Worm (Caenorhabditis elegans): ENCODE data around the gene ZK1248.20.

Gene ZK1248.20

ce11 chrII:5816346-5816745, at the start of gene ZK1248.20:
Gene ZK1248.20, plus strand, starts transcription at chrII:5816646.
- no peak for TF ChIP-seq T22C8.4 (GFP tag; IDR thresholded peaks at IDR 0.05)
- no peak for TF ChIP-seq klf-2 (GFP tag; conservative IDR thresholded peaks at IDR 0.05)
- no peak for TF ChIP-seq ztf-29 (GFP tag; IDR thresholded peaks at IDR 0.05)
- TF ChIP-seq ztf-23 (GFP tag; IDR thresholded peaks at IDR 0.05), result no peak
- no peak for TF ChIP-seq tab-1 (GFP tag; IDR thresholded peaks at IDR 0.05)
- no peak for TF ChIP-seq flt-1 (GFP tag; IDR thresholded peaks at IDR 0.05)
- TF ChIP-seq ref-1 (GFP tag; conservative IDR thresholded peaks at IDR 0.05), result no peak
- no peak for TF ChIP-seq med-1 (GFP tag; optimal IDR thresholded peaks at IDR 0.05; ENCODE audit: insufficient read depth)
- TF ChIP-seq cog-1 (tag; optimal IDR thresholded peaks at IDR 0.05), result no peak

DNA sequence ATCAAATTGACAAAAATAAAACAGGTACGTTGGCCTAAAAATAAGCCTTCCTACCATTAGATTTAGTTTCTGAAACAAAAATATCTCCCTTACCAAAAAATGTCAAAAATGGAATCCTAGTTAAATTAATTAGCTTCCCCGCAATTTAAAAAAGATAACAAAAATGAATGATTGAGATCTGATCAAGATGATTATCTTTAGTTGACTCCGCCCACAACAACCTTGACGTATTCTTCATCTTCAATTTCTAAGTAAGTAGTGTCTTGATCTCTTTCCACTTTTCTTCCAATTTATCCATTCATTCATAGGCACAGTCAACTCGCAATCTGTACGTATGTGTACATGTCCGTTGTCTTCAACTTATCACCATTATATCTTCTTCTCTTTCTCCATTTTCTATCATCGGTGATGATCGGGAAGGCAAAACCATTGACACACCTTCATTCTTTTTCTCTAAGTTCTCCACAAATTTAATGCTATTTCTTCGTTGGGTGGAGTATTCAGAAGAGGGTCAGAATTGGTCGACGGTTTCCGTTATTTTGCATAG, 48.1 kb upstream of the ZK1248.20 start:
- TF ChIP-seq cog-1 (tag; optimal IDR thresholded peaks at IDR 0.05) (no peak), ref-1 (GFP tag; conservative IDR thresholded peaks at IDR 0.05) (no peak), klf-2 (GFP tag; conservative IDR thresholded peaks at IDR 0.05) (no peak), ztf-29 (GFP tag; IDR thresholded peaks at IDR 0.05) (no peak), T22C8.4 (GFP tag; IDR thresholded peaks at IDR 0.05) (no peak), flt-1 (GFP tag; IDR thresholded peaks at IDR 0.05) (no peak)

DNA sequence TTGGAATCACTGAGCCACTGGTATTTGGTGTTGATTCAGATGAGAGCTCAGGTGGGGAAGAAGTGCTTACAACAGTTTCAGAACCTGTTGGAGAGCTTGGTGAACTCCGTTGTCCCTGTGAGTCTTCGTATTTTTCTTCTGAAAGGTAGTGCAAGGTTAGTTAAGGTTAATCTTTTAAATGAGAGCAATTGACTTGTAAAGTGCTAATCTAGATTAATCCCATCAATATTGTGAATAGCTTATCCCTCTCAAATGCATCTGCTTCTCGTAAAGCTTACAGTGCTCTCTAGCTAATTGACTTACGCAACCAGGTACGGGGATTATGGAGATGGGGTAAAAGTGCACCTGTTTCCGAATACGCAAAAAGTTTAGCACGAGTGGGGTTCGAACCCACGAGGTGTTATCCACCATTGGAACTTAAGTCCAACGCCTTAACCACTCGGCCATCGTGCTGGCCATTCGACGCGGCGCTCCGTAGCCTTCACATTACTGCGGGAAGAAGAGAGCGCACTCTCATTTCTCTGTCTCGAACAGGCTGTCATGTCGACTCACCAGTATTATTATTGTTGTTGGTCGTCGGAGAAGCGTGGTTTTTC, 43.8 kb upstream of the ZK1248.20 start:
- TF ChIP-seq ref-1 (GFP tag; conservative IDR thresholded peaks at IDR 0.05) (0 out of 2 replicates have a peak, but pooled peaks have one; percentile 39), med-1 (GFP tag; optimal IDR thresholded peaks at IDR 0.05; ENCODE audit: insufficient read depth) (no peak), klf-2 (GFP tag; conservative IDR thresholded peaks at IDR 0.05) (no peak; the same call in 1 of the 2 replicates), ztf-29 (GFP tag; IDR thresholded peaks at IDR 0.05) (peak; percentile 50; the same call in 1 of the 2 replicates), ztf-23 (GFP tag; IDR thresholded peaks at IDR 0.05) (peak; percentile 80), flt-1 (GFP tag; IDR thresholded peaks at IDR 0.05) (peak; percentile 80; the same call in 1 of the 2 replicates), cog-1 (tag; optimal IDR thresholded peaks at IDR 0.05) (peak; percentile 11), tab-1 (GFP tag; IDR thresholded peaks at IDR 0.05) (peak; percentile 82), T22C8.4 (GFP tag; IDR thresholded peaks at IDR 0.05) (peak; percentile 41; the same call in 1 of the 2 replicates)

DNA sequence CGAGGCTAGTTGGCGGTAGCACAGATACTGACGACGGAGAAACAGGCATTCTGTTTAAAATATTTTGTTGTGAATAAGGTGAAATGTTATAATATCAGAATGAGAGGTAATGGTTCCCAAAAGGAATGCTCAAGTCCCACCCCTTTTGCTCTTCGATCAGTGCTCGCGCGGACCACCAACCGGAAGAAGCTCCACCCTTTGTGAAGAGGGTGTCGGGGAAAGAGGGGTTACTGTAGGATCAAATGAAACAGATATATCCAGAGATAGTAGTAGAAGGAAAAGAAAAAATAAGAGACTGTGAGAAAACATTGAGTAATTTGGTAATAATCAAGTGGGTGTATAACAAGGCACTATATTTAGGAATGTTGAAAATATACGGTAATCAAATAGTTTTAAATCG, 42.3 kb upstream of the ZK1248.20 start, which contains the start of the genes dmd-5 and F10C1.1:
TSS of gene dmd-5 (minus strand) at position 101 of the 400 bp plus-strand sequence.
TSS of gene F10C1.1 (plus strand) at position 110 of the 400 bp plus-strand sequence.
- TF ChIP-seq cog-1 (tag; optimal IDR thresholded peaks at IDR 0.05) (no peak), med-1 (GFP tag; optimal IDR thresholded peaks at IDR 0.05; ENCODE audit: insufficient read depth) (no peak), ztf-29 (GFP tag; IDR thresholded peaks at IDR 0.05) (no peak), tab-1 (GFP tag; IDR thresholded peaks at IDR 0.05) (no peak), ztf-23 (GFP tag; IDR thresholded peaks at IDR 0.05) (no peak)

DNA sequence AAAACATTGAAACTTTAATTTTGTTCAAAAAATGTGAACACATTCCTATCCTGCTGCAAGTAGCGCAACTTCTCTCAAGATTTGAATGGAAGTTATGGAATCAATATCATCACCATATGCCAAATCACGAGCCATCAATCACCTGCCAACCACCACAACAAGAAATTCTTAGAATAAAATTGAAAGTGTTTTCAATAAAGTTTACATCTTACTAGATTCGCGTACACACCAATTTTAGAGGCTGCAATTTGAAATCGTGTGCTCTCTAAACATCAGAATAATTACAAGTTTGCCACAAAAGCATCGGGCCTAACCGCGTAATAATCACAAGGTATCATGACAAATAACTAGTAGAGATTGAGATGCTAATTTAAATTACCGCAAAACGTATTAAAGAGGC, 41.6 kb upstream of the ZK1248.20 start:
- TF ChIP-seq flt-1 (GFP tag; IDR thresholded peaks at IDR 0.05), result no peak
- no peak for TF ChIP-seq med-1 (GFP tag; optimal IDR thresholded peaks at IDR 0.05; ENCODE audit: insufficient read depth)
- no peak for TF ChIP-seq T22C8.4 (GFP tag; IDR thresholded peaks at IDR 0.05)
- TF ChIP-seq klf-2 (GFP tag; conservative IDR thresholded peaks at IDR 0.05), result no peak
- TF ChIP-seq ztf-29 (GFP tag; IDR thresholded peaks at IDR 0.05), result no peak
- TF ChIP-seq tab-1 (GFP tag; IDR thresholded peaks at IDR 0.05), result no peak
- no peak for TF ChIP-seq ref-1 (GFP tag; conservative IDR thresholded peaks at IDR 0.05)

DNA sequence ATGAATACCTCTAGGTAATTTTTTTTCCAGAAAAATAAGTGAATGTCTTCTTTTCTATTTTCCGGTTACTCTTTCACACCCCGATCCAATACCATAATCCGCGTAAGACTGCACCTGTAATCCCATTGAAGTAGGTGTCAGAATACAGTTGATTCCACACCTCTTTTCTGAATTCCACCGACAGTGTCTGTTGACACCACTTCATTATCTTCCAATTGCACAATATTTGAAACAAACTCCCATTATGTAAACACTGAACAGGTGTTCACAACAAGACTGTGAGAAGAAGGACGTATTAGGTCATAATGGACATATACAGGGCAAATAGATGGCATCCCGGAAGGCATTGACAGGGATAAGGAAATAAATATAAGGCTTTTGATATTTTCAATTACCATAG, 39.1 kb upstream of the ZK1248.20 start:
- TF ChIP-seq flt-1 (GFP tag; IDR thresholded peaks at IDR 0.05), result no peak

DNA sequence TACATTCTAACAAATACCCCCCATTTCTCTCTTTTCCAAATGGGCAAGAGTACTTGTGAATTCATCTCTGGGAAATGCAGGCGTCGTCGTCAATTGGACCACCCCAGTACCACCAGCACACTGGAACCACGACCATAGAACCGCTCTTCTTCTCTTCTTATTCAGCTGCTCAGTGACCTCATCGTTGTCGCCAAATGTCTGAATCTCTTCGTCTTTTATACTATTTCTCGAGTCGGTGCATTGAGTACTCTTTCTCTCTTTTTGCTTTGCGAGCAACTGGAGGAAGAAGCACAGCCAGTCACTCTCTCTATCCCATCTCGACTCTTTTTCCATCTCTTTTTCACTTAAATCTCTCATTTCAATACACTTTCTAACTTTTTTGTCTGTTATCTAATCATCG, 36.6 kb upstream of the ZK1248.20 start:
- no peak for TF ChIP-seq ztf-23 (GFP tag; IDR thresholded peaks at IDR 0.05)
- no peak for TF ChIP-seq ref-1 (GFP tag; conservative IDR thresholded peaks at IDR 0.05)
- no peak for TF ChIP-seq cog-1 (tag; optimal IDR thresholded peaks at IDR 0.05)
- no peak for TF ChIP-seq tab-1 (GFP tag; IDR thresholded peaks at IDR 0.05)
- TF ChIP-seq med-1 (GFP tag; optimal IDR thresholded peaks at IDR 0.05; ENCODE audit: insufficient read depth), result no peak
- TF ChIP-seq klf-2 (GFP tag; conservative IDR thresholded peaks at IDR 0.05), result no peak
- no peak for TF ChIP-seq ztf-29 (GFP tag; IDR thresholded peaks at IDR 0.05)
- TF ChIP-seq flt-1 (GFP tag; IDR thresholded peaks at IDR 0.05), result no peak
- no peak for TF ChIP-seq T22C8.4 (GFP tag; IDR thresholded peaks at IDR 0.05)

ce11 chrII:5781935-5782921, 34.2 kb upstream of the ZK1248.20 start, which contains the start of gene K05F1.6:
Gene K05F1.6, plus strand, starts transcription at chrII:5782520.
- TF ChIP-seq ztf-23 (GFP tag; IDR thresholded peaks at IDR 0.05) (peak; percentile 84), tab-1 (GFP tag; IDR thresholded peaks at IDR 0.05) (peak; percentile 70; the same call in 1 of the 2 replicates), med-1 (GFP tag; optimal IDR thresholded peaks at IDR 0.05; ENCODE audit: insufficient read depth) (no peak), cog-1 (tag; optimal IDR thresholded peaks at IDR 0.05) (peak; percentile 58), ztf-29 (GFP tag; IDR thresholded peaks at IDR 0.05) (peak; percentile 42; the same call in 1 of the 2 replicates), ref-1 (GFP tag; conservative IDR thresholded peaks at IDR 0.05) (peak; percentile 54; the same call in 1 of the 2 replicates), T22C8.4 (GFP tag; IDR thresholded peaks at IDR 0.05) (peak; percentile 60), klf-2 (GFP tag; conservative IDR thresholded peaks at IDR 0.05) (peak; percentile 68; the same call in 1 of the 2 replicates), flt-1 (GFP tag; IDR thresholded peaks at IDR 0.05) (peak; percentile 64; the same call in 1 of the 2 replicates)

ce11 chrII:5785504-5785903, 30.9 kb upstream of the ZK1248.20 start:
- TF ChIP-seq med-1 (GFP tag; optimal IDR thresholded peaks at IDR 0.05; ENCODE audit: insufficient read depth), result no peak
- no peak for TF ChIP-seq T22C8.4 (GFP tag; IDR thresholded peaks at IDR 0.05)
- TF ChIP-seq ztf-23 (GFP tag; IDR thresholded peaks at IDR 0.05), result no peak
- TF ChIP-seq ztf-29 (GFP tag; IDR thresholded peaks at IDR 0.05), result no peak
- TF ChIP-seq cog-1 (tag; optimal IDR thresholded peaks at IDR 0.05), result no peak
- TF ChIP-seq flt-1 (GFP tag; IDR thresholded peaks at IDR 0.05), result no peak
- no peak for TF ChIP-seq tab-1 (GFP tag; IDR thresholded peaks at IDR 0.05)
- TF ChIP-seq ref-1 (GFP tag; conservative IDR thresholded peaks at IDR 0.05), result no peak
- no peak for TF ChIP-seq klf-2 (GFP tag; conservative IDR thresholded peaks at IDR 0.05)
